ENCODE assay signal across 2 worm cellular contexts in genomic region chrIII:2577982-2578381, ce11.
TF ChIP-seq lines count a peak whose summit lies in the region.

No protein-coding gene starts in this region.

TF ChIP-seq in whole organism, L4 larva, 104 proteins besides CTCF, POLR2A, EP300 and RAD21:
- peak; percentile 52 for TF ChIP-seq aha-1 (tag; lab: Kevin White, UChicago)
- TF ChIP-seq hif-1 (tag; optimal IDR thresholded peaks at IDR 0.05; lab: Kevin White, UChicago) = no peak

TF ChIP-seq in whole organism, early embryonic, 17 proteins besides CTCF, POLR2A, EP300 and RAD21:
- TF ChIP-seq ceh-36 (tag; optimal IDR thresholded peaks at IDR 0.05; lab: Kevin White, UChicago) = peak; percentile 83
- no peak for TF ChIP-seq pes-1 (GFP tag; IDR thresholded peaks at IDR 0.05; lab: Robert Waterston, UW)
- TF ChIP-seq scrt-1 (GFP tag; IDR thresholded peaks at IDR 0.05; lab: Robert Waterston, UW) = no peak
- no peak for TF ChIP-seq ets-7 (tag; optimal IDR thresholded peaks at IDR 0.05; lab: Kevin White, UChicago)
